Worm (Caenorhabditis elegans) whole organism, early embryonic: Measurements from ENCODE around the gene F07G6.5.

Experiments
- B0310.2 ChIP-seq: sonication (generic microtip); optimal IDR thresholded peaks from 2 replicates; lab custom pipeline; 2016; ENCODE audit warnings: mild to moderate bottlenecking, missing genetic modification characterization, missing compliant biosample characterization
- aly-1 ChIP-seq: sonication (generic microtip); optimal IDR thresholded peaks from 2 replicates; lab custom pipeline; 2016; ENCODE audit warnings: missing genetic modification characterization, missing compliant biosample characterization
- ceh-13 ChIP-seq: fragments of 200-800 bp; sonication (Bioruptor generic); optimal IDR thresholded peaks from 2 replicates; lab custom pipeline; 2018; ENCODE audit warnings: mild to moderate bottlenecking, missing genetic modification characterization, missing compliant biosample characterization
- flt-1 ChIP-seq: fragments of 200-800 bp; sonication (Bioruptor generic); IDR thresholded peaks from 2 replicates; pipeline ENCODE4 v1.3.6; 2022; ENCODE audit warnings: missing genetic modification characterization, missing compliant biosample characterization
- hmg-4 ChIP-seq: fragments of 200-800 bp; sonication (Bioruptor generic); optimal IDR thresholded peaks from 2 replicates; lab custom pipeline; 2018; ENCODE audit warnings: mild to moderate bottlenecking, missing genetic modification characterization, missing compliant biosample characterization
- pes-1 ChIP-seq: fragments of 200-800 bp; sonication (Bioruptor generic); IDR thresholded peaks from 2 replicates; pipeline ENCODE4 v1.3.6; 2022; ENCODE audit warnings: missing genetic modification reagents, missing genetic modification characterization, missing compliant biosample characterization
- tra-4 ChIP-seq: sonication (generic microtip); optimal IDR thresholded peaks from 2 replicates; lab custom pipeline; 2017; ENCODE audit warnings: missing genetic modification characterization, missing compliant biosample characterization

The F07G6.5 gene

DNA sequence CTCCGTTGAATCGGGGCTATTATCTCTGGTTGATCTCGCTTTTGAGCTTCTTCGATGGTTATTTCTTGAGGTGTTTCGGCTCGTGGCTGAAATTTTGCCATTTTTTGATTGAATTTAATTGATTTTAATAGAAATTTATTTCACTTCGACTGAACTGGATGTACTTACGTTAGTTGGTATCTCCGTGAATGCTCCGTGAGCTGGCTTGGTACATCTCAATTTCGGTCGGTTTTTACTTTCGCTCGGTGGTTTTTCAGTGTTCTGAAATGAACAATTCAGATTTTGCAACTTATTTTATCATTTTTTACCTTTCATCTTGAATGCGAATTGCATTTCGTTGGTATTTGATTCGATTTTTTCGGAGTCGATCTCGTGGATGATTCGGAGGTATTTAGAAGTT, 41.5 kb downstream of the F07G6.5 start, which contains the start of gene R09H3.2:
TSS of gene R09H3.2 (minus strand) at position 101 of the 400 bp plus-strand sequence.
- TF ChIP-seq pes-1 (no peak), tra-4 (tag; lab: Kevin White, UChicago) (no peak), ceh-13 (no peak), hmg-4 (GFP tag; lab: Kevin White, UChicago) (no peak), aly-1 (tag; lab: Kevin White, UChicago) (no peak), B0310.2 (tag; lab: Kevin White, UChicago) (no peak), flt-1 (no peak)
